Worm (Caenorhabditis elegans): Measurements from ENCODE around the gene K09E3.2.
"Not testable (repeated sequence)": the region's sequence is repeated elsewhere in the genome, so short reads cannot be mapped to it uniquely, and the experiment has no call there.

Gene K09E3.2

ce11 chrX:17117359-17117758 lies at the start of gene K09E3.2:
TSS of gene K09E3.2 (plus strand) at chrX:17117659.
- not testable (repeated sequence) for TF ChIP-seq unc-62 (GFP tag; optimal IDR thresholded peaks at IDR 0.05)

ce11 chrX:17070495-17070894 lies 47.0 kb upstream of the K09E3.2 start:
- no peak for TF ChIP-seq unc-62 (GFP tag; optimal IDR thresholded peaks at IDR 0.05)

- no peak for TF ChIP-seq unc-62 (GFP tag; optimal IDR thresholded peaks at IDR 0.05)
These were observed 45.4 kb upstream of the K09E3.2 start, which contains the start of gene C30G4.4 for ce11 chrX:17072088-17072487. TSS of gene C30G4.4 (minus strand) at chrX:17072188.

- no peak for TF ChIP-seq unc-62 (GFP tag; optimal IDR thresholded peaks at IDR 0.05)
These were observed 36.7 kb upstream of the K09E3.2 start, which contains the start of the genes irld-23 and C08A9.10 for ce11 chrX:17080635-17081376. TSS of gene irld-23 (minus strand) at chrX:17080685. TSS of gene C08A9.10 (plus strand) at chrX:17081179.

ce11 chrX:17092416-17092815 lies 25.0 kb upstream of the K09E3.2 start, which contains the start of gene sod-3:
TSS of gene sod-3 (plus strand) at chrX:17092753.
- no peak for TF ChIP-seq unc-62 (GFP tag; optimal IDR thresholded peaks at IDR 0.05)

- no peak for TF ChIP-seq unc-62 (GFP tag; optimal IDR thresholded peaks at IDR 0.05)
These were observed 24.3 kb upstream of the K09E3.2 start, which contains the start of gene C08A9.3 for ce11 chrX:17093199-17093598. TSS of gene C08A9.3 (minus strand) at chrX:17093299.

ce11 chrX:17096508-17097234 lies 20.8 kb upstream of the K09E3.2 start, which contains the start of gene lido-1:
TSS of gene lido-1 (minus strand) at chrX:17096558.
- TF ChIP-seq unc-62 (GFP tag; optimal IDR thresholded peaks at IDR 0.05): no peak

ce11 chrX:17100656-17101055 lies 16.8 kb upstream of the K09E3.2 start, which contains the start of gene lido-2:
TSS of gene lido-2 (minus strand) at chrX:17100756.
- no peak for TF ChIP-seq unc-62 (GFP tag; optimal IDR thresholded peaks at IDR 0.05)

ce11 chrX:17107670-17108069 lies 9.8 kb upstream of the K09E3.2 start, which contains the start of gene lido-4:
TSS of gene lido-4 (minus strand) at chrX:17107770.
- TF ChIP-seq unc-62 (GFP tag; optimal IDR thresholded peaks at IDR 0.05): no peak

ce11 chrX:17110555-17110954 lies 6.9 kb upstream of the K09E3.2 start, which contains the start of gene lido-5:
TSS of gene lido-5 (minus strand) at chrX:17110655.
- no peak for TF ChIP-seq unc-62 (GFP tag; optimal IDR thresholded peaks at IDR 0.05)

- no peak for TF ChIP-seq unc-62 (GFP tag; optimal IDR thresholded peaks at IDR 0.05)
These were observed 2.4 kb upstream of the K09E3.2 start, which contains the start of gene lido-6 for ce11 chrX:17115089-17115488. TSS of gene lido-6 (minus strand) at chrX:17115189.

ce11 chrX:17134427-17134826 lies 17.0 kb downstream of the K09E3.2 start, which contains the start of gene K09E3.7:
TSS of gene K09E3.7 (minus strand) at chrX:17134527.
- TF ChIP-seq unc-62 (GFP tag; optimal IDR thresholded peaks at IDR 0.05): no peak

- TF ChIP-seq unc-62 (GFP tag; optimal IDR thresholded peaks at IDR 0.05): no peak
These were observed 18.2 kb downstream of the K09E3.2 start for ce11 chrX:17135704-17136103.

ce11 chrX:17138060-17138557 lies 20.6 kb downstream of the K09E3.2 start, which contains the start of gene cnp-3:
TSS of gene cnp-3 (minus strand) at chrX:17138110.
- no peak for TF ChIP-seq unc-62 (GFP tag; optimal IDR thresholded peaks at IDR 0.05)

ce11 chrX:17139204-17139780 lies 21.8 kb downstream of the K09E3.2 start:
- no peak for TF ChIP-seq unc-62 (GFP tag; optimal IDR thresholded peaks at IDR 0.05)

- no peak for TF ChIP-seq unc-62 (GFP tag; optimal IDR thresholded peaks at IDR 0.05)
These were observed 23.0 kb downstream of the K09E3.2 start for ce11 chrX:17140447-17140846.

Data from whole organism, dauer.